Fruit fly (Drosophila melanogaster): Measurements from ENCODE around the gene Mvl.

Mvl gene

dm6 chr3R:21065010-21065695, 4.6 kb upstream of the Mvl start, which contains the start of gene AnxB9 (continued):
- peak; percentile 0 for TF ChIP-seq lz (GFP tag; optimal IDR thresholded peaks at IDR 0.05)
- TF ChIP-seq CG1621 (tag; optimal IDR thresholded peaks at IDR 0.05), result no peak
- peak; percentile 58 for TF ChIP-seq dsx (GFP tag; optimal IDR thresholded peaks at IDR 0.05; ENCODE audit: poor library complexity, severe bottlenecking)
- TF ChIP-seq Ets21C (GFP tag; optimal IDR thresholded peaks at IDR 0.05), result no peak
- TF ChIP-seq Ets96B (tag; optimal IDR thresholded peaks at IDR 0.05), result peak; percentile 14
- TF ChIP-seq salr (GFP tag; optimal IDR thresholded peaks at IDR 0.05), result no peak
- no peak for TF ChIP-seq CG10631 (GFP tag; optimal IDR thresholded peaks at IDR 0.05)
- no peak for TF ChIP-seq fd85E (GFP tag; optimal IDR thresholded peaks at IDR 0.05)
- TF ChIP-seq CG34406 (GFP tag; optimal IDR thresholded peaks at IDR 0.05), result no peak
- TF ChIP-seq CG6854 (GFP tag; optimal IDR thresholded peaks at IDR 0.05), result peak; percentile 80
- TF ChIP-seq CG6792 (GFP tag; optimal IDR thresholded peaks at IDR 0.05), result no peak

dm6 chr3R:21064000-21064924, 3.7 kb upstream of the Mvl start, which contains the start of gene Cortactin:
Gene Cortactin, minus strand, starts transcription at chr3R:21064471.
- TF ChIP-seq Eip78C (GFP tag) (peak; percentile 15), CG3919 (GFP tag; optimal IDR thresholded peaks at IDR 0.05) (peak; percentile 1), Hr38 (GFP tag; optimal IDR thresholded peaks at IDR 0.05) (no peak), Sox14 (GFP tag; optimal IDR thresholded peaks at IDR 0.05) (peak; percentile 2), svp (GFP tag) (peak; percentile 62), ss (GFP tag; optimal IDR thresholded peaks at IDR 0.05) (peak in 1 of 2 experiments; percentile 13)

dm6 chr3R:21063433-21063832, 2.8 kb upstream of the Mvl start:
- no peak for TF ChIP-seq Eip93F (GFP tag; optimal IDR thresholded peaks at IDR 0.05)
- no peak for TF ChIP-seq Gug (GFP tag; IDR thresholded peaks at IDR 0.05)
- TF ChIP-seq Eip75B (GFP tag; optimal IDR thresholded peaks at IDR 0.05), result no peak
- TF ChIP-seq Met (GFP tag; optimal IDR thresholded peaks at IDR 0.05), result no peak
- no peak for TF ChIP-seq CG10631 (GFP tag; optimal IDR thresholded peaks at IDR 0.05)
- TF ChIP-seq eg (GFP tag; IDR thresholded peaks at IDR 0.05), result no peak
- no peak for TF ChIP-seq topi (GFP tag; optimal IDR thresholded peaks at IDR 0.05)
- TF ChIP-seq svp (GFP tag), result no peak
- TF ChIP-seq ss (GFP tag; optimal IDR thresholded peaks at IDR 0.05), result no peak

dm6 chr3R:21059486-21060356, 879 bp downstream of the Mvl start:
- TF ChIP-seq fkh (GFP tag; optimal IDR thresholded peaks at IDR 0.05) (peak; percentile 42), Sox102F (GFP tag; optimal IDR thresholded peaks at IDR 0.05) (peak; percentile 17), CG7368 (GFP tag; optimal IDR thresholded peaks at IDR 0.05) (no peak), cyc (GFP tag; optimal IDR thresholded peaks at IDR 0.05) (no peak), svp (GFP tag) (peak; percentile 70), Met (GFP tag; optimal IDR thresholded peaks at IDR 0.05) (peak; percentile 8), Eip78C (GFP tag) (peak; percentile 66), vri (GFP tag; optimal IDR thresholded peaks at IDR 0.05) (peak; percentile 47)

- no peak for TF ChIP-seq eg (GFP tag; IDR thresholded peaks at IDR 0.05)
- TF ChIP-seq CG8632 (GFP tag; optimal IDR thresholded peaks at IDR 0.05), result no peak
- no peak for TF ChIP-seq fd59A (GFP tag; optimal IDR thresholded peaks at IDR 0.05)
- no peak for TF ChIP-seq Met (GFP tag; optimal IDR thresholded peaks at IDR 0.05)
- no peak for TF ChIP-seq CG8119 (GFP tag; IDR thresholded peaks at IDR 0.05)
- TF ChIP-seq CG8319 (GFP tag; optimal IDR thresholded peaks at IDR 0.05), result no peak
- no peak for TF ChIP-seq fd85E (GFP tag; optimal IDR thresholded peaks at IDR 0.05)
Measured at dm6 chr3R:21057519-21057918, 3.1 kb downstream of the Mvl start.

Data from whole organism, prepupa.